Worm (Caenorhabditis elegans) whole organism, L2 larva: ENCODE measurements around the gene srh-88.

ENCODE experiments used
- C34F6.9 ChIP-seq: fragments of 150-350 bp; optimal IDR thresholded peaks from 2 replicates; lab custom pipeline; 2014; ENCODE audit warnings: missing biosample characterization, missing genetic modification characterization
- F13H6.1 ChIP-seq: sonication (generic microtip); optimal IDR thresholded peaks from 2 replicates; lab custom pipeline; 2016; ENCODE audit warnings: missing genetic modification characterization, missing compliant biosample characterization
- R02D3.7 ChIP-seq: fragments of 150-350 bp; optimal IDR thresholded peaks from 2 replicates; lab custom pipeline; 2014; ENCODE audit warnings: missing biosample characterization, missing genetic modification characterization
- Y55F3AM.14 ChIP-seq: fragments of 200-800 bp; sonication (Bioruptor generic); optimal IDR thresholded peaks from 2 replicates; lab custom pipeline; 2018; ENCODE audit warnings: mild to moderate bottlenecking, missing genetic modification characterization, missing compliant biosample characterization
- ZK546.5 ChIP-seq: sonication (generic microtip); optimal IDR thresholded peaks from 2 replicates; lab custom pipeline; 2017; ENCODE audit warnings: missing biosample characterization, missing genetic modification characterization
- alr-1 ChIP-seq: fragments of 150-350 bp; optimal IDR thresholded peaks from 2 replicates; lab custom pipeline; 2014; ENCODE audit warnings: missing biosample characterization, missing genetic modification characterization
- aly-2 ChIP-seq: fragments of 150-350 bp; optimal IDR thresholded peaks from 2 replicates; lab custom pipeline; 2014; ENCODE audit warnings: missing biosample characterization, missing genetic modification characterization
- ama-1 ChIP-seq: fragments of 150-350 bp; optimal IDR thresholded peaks from 2 replicates; lab custom pipeline; 2018; ENCODE audit warnings: inconsistent platforms
- blmp-1 ChIP-seq: sonication (generic microtip); optimal IDR thresholded peaks from 2 replicates; lab custom pipeline; 2017; ENCODE audit warnings: missing genetic modification characterization, mild to moderate bottlenecking, missing compliant biosample characterization, antibody characterized with exemption, moderate library complexity; ENCODE audit not compliant: insufficient read depth
- ceh-16 ChIP-seq: fragments of 150-350 bp; optimal IDR thresholded peaks from 2 replicates; lab custom pipeline; 2014; ENCODE audit warnings: missing biosample characterization, missing genetic modification characterization
- ceh-82 ChIP-seq: fragments of 150-350 bp; optimal IDR thresholded peaks from 2 replicates; lab custom pipeline; 2014; ENCODE audit warnings: missing biosample characterization, missing genetic modification characterization
- crh-2 ChIP-seq: sonication (generic microtip); optimal IDR thresholded peaks from 2 replicates; lab custom pipeline; 2017; ENCODE audit warnings: missing biosample characterization, missing genetic modification characterization
- dmd-4 ChIP-seq: sonication (generic microtip); optimal IDR thresholded peaks from 2 replicates; lab custom pipeline; 2017; ENCODE audit warnings: missing biosample characterization, missing genetic modification characterization
- elt-1 ChIP-seq: fragments of 150-350 bp; optimal IDR thresholded peaks from 2 replicates; lab custom pipeline; 2014; ENCODE audit warnings: missing biosample characterization, missing genetic modification characterization
- gmeb-1 ChIP-seq: fragments of 150-350 bp; optimal IDR thresholded peaks from 2 replicates; lab custom pipeline; 2014; ENCODE audit warnings: missing biosample characterization, missing genetic modification characterization
- lin-11 ChIP-seq: fragments of 150-350 bp; sonication (generic microtip); optimal IDR thresholded peaks from 2 replicates; lab custom pipeline; 2014; ENCODE audit warnings: missing biosample characterization, missing genetic modification characterization, inconsistent platforms, mixed read lengths
- lin-13 ChIP-seq: fragments of 150-350 bp; optimal IDR thresholded peaks from 2 replicates; lab custom pipeline; 2014; ENCODE audit warnings: missing biosample characterization, missing genetic modification reagents, missing genetic modification characterization
- lsy-2 ChIP-seq, 2 experiments: fragments of 150-350 bp in 1 of 2; sonication (generic microtip) in 1 of 2; optimal IDR thresholded peaks; 2 replicates each; lab custom pipeline; 2014 to 2017; ENCODE audit warnings: missing biosample characterization in 2 of 2, missing genetic modification characterization in 2 of 2
- mbf-1 ChIP-seq: sonication (generic microtip); optimal IDR thresholded peaks from 2 replicates; lab custom pipeline; 2017; ENCODE audit warnings: missing biosample characterization, missing genetic modification characterization
- mdl-1 ChIP-seq, 2 experiments: fragments of 150-350 bp in 1 of 2; sonication (generic microtip) in 1 of 2; optimal IDR thresholded peaks; 2 replicates each; lab custom pipeline; 2017; ENCODE audit warnings: missing biosample characterization in 2 of 2, missing genetic modification characterization in 2 of 2
- nhr-10 ChIP-seq: sonication (generic microtip); optimal IDR thresholded peaks from 2 replicates; lab custom pipeline; 2017; ENCODE audit warnings: missing biosample characterization, missing genetic modification characterization
- nhr-12 ChIP-seq: fragments of 150-350 bp; optimal IDR thresholded peaks from 2 replicates; lab custom pipeline; 2014; ENCODE audit warnings: missing biosample characterization, missing genetic modification characterization
- nhr-129 ChIP-seq: fragments of 150-350 bp; optimal IDR thresholded peaks from 2 replicates; lab custom pipeline; 2014; ENCODE audit warnings: missing biosample characterization, missing genetic modification characterization
- nhr-21 ChIP-seq: fragments of 150-350 bp; optimal IDR thresholded peaks from 2 replicates; lab custom pipeline; 2014; ENCODE audit warnings: missing biosample characterization, missing genetic modification characterization
- nhr-23 ChIP-seq: fragments of 150-350 bp; optimal IDR thresholded peaks from 2 replicates; lab custom pipeline; 2014; ENCODE audit warnings: missing biosample characterization, missing genetic modification reagents, missing genetic modification characterization
- nhr-237 ChIP-seq: fragments of 150-350 bp; optimal IDR thresholded peaks from 2 replicates; lab custom pipeline; 2014; ENCODE audit warnings: missing biosample characterization, missing genetic modification characterization
- nhr-25 ChIP-seq: fragments of 150-350 bp; sonication (generic microtip); optimal IDR thresholded peaks from 3 replicates; lab custom pipeline; 2014; ENCODE audit warnings: missing biosample characterization, missing genetic modification characterization
- nhr-6 ChIP-seq: fragments of 150-350 bp; optimal IDR thresholded peaks from 2 replicates; lab custom pipeline; 2014; ENCODE audit warnings: missing biosample characterization, missing genetic modification characterization
- peb-1 ChIP-seq: fragments of 150-350 bp; optimal IDR thresholded peaks from 2 replicates; lab custom pipeline; 2014; ENCODE audit warnings: missing biosample characterization, missing genetic modification characterization
- sem-4 ChIP-seq: fragments of 150-350 bp; optimal IDR thresholded peaks from 2 replicates; lab custom pipeline; 2014; ENCODE audit warnings: missing biosample characterization, missing genetic modification reagents, missing genetic modification characterization
- skn-1 ChIP-seq: sonication (generic microtip); optimal IDR thresholded peaks from 2 replicates; lab custom pipeline; 2017; ENCODE audit warnings: missing biosample characterization, missing genetic modification characterization
- sma-3 ChIP-seq: sonication (generic microtip); optimal IDR thresholded peaks from 2 replicates; lab custom pipeline; 2016; ENCODE audit warnings: missing genetic modification reagents, missing genetic modification characterization, missing compliant biosample characterization
- sma-9 ChIP-seq, 2 experiments: fragments of 150-350 bp in 1 of 2; sonication (generic microtip) in 1 of 2; optimal IDR thresholded peaks; 2 replicates each; lab custom pipeline; 2014 to 2016; ENCODE audit warnings: missing genetic modification characterization in 2 of 2, mild to moderate bottlenecking in 1 of 2, missing biosample characterization in 1 of 2, missing compliant biosample characterization in 1 of 2, missing genetic modification reagents in 1 of 2, moderate library complexity in 1 of 2
- unc-55 ChIP-seq: fragments of 150-350 bp; sonication (generic microtip); optimal IDR thresholded peaks from 3 replicates; lab custom pipeline; 2014; ENCODE audit warnings: missing biosample characterization, missing genetic modification reagents, missing genetic modification characterization
- unc-62 ChIP-seq: fragments of 150-350 bp; optimal IDR thresholded peaks from 2 replicates; lab custom pipeline; 2014; ENCODE audit warnings: missing biosample characterization, missing genetic modification reagents, missing genetic modification characterization
- zag-1 ChIP-seq: fragments of 150-350 bp; optimal IDR thresholded peaks from 2 replicates; lab custom pipeline; 2014; ENCODE audit warnings: missing biosample characterization, missing genetic modification characterization
- ztf-11 ChIP-seq: sonication (generic microtip); optimal IDR thresholded peaks from 2 replicates; lab custom pipeline; 2017; ENCODE audit warnings: missing biosample characterization, missing genetic modification characterization

Gene srh-88

ce11 chrV:2999736-3000135, 35.0 kb upstream of the srh-88 start, which contains the start of gene srw-119:
srw-119 (minus strand) TSS chrV:2999836.
- TF ChIP-seq nhr-12 (tag; lab: Kevin White, UChicago) (no peak), R02D3.7 (tag; lab: Kevin White, UChicago) (no peak), elt-1 (tag; lab: Kevin White, UChicago) (no peak), sma-9 (GFP tag; optimal IDR thresholded peaks at IDR 0.05; lab: Kevin White, UChicago) (no peak), sma-9 (tag; optimal IDR thresholded peaks at IDR 0.05; lab: Kevin White, UChicago) (no peak), mdl-1 (tag; optimal IDR thresholded peaks at IDR 0.05; lab: Kevin White, UChicago) (no peak), ama-1 (lab: Kevin White, UChicago) (no peak), nhr-10 (tag; lab: Kevin White, UChicago) (no peak), lin-11 (tag; lab: Kevin White, UChicago) (no peak), blmp-1 (tag; lab: Kevin White, UChicago) (no peak), alr-1 (tag; lab: Kevin White, UChicago) (no peak), nhr-23 (no peak), unc-62 (GFP tag; lab: Kevin White, UChicago) (no peak), gmeb-1 (tag; lab: Kevin White, UChicago) (no peak), lin-13 (GFP tag; lab: Kevin White, UChicago) (no peak), nhr-21 (tag; lab: Kevin White, UChicago) (no peak), ztf-11 (tag; lab: Kevin White, UChicago) (no peak), unc-55 (GFP tag; lab: Kevin White, UChicago) (no peak), nhr-129 (tag; lab: Kevin White, UChicago) (no peak), F13H6.1 (no peak), sem-4 (tag; lab: Kevin White, UChicago) (no peak)

- no peak for TF ChIP-seq dmd-4 (tag; lab: Kevin White, UChicago)
- TF ChIP-seq nhr-25: no peak
- TF ChIP-seq skn-1 (tag; lab: Kevin White, UChicago): no peak
- TF ChIP-seq unc-62 (GFP tag; lab: Kevin White, UChicago): no peak
- TF ChIP-seq nhr-21 (tag; lab: Kevin White, UChicago): no peak
- TF ChIP-seq nhr-12 (tag; lab: Kevin White, UChicago): no peak
- TF ChIP-seq nhr-6 (tag; lab: Kevin White, UChicago): no peak
- no peak for TF ChIP-seq nhr-129 (tag; lab: Kevin White, UChicago)
- no peak for TF ChIP-seq zag-1 (tag; lab: Kevin White, UChicago)
- no peak for TF ChIP-seq crh-2
- TF ChIP-seq mbf-1: no peak
- no peak for TF ChIP-seq lin-11 (tag; lab: Kevin White, UChicago)
- no peak for TF ChIP-seq aly-2 (tag; lab: Kevin White, UChicago)
Observed at ce11 chrV:2996105-2996504, 31.4 kb upstream of the srh-88 start, which contains the start of gene srw-120. srw-120 (minus strand) TSS chrV:2996205.

ce11 chrV:2993816-2994215, 29.1 kb upstream of the srh-88 start, which contains the start of gene srw-115:
srw-115 (minus strand) TSS chrV:2993916.
- TF ChIP-seq ceh-82 (no peak), alr-1 (tag; lab: Kevin White, UChicago) (no peak), Y55F3AM.14 (GFP tag; lab: Kevin White, UChicago) (no peak), sma-3 (GFP tag; lab: Kevin White, UChicago) (no peak), ZK546.5 (tag; lab: Kevin White, UChicago) (no peak), lin-11 (tag; lab: Kevin White, UChicago) (no peak), nhr-237 (tag; lab: Kevin White, UChicago) (no peak), sma-9 (GFP tag; optimal IDR thresholded peaks at IDR 0.05; lab: Kevin White, UChicago) (no peak), sma-9 (tag; optimal IDR thresholded peaks at IDR 0.05; lab: Kevin White, UChicago) (no peak), dmd-4 (tag; lab: Kevin White, UChicago) (no peak), nhr-23 (no peak), mbf-1 (no peak), elt-1 (tag; lab: Kevin White, UChicago) (no peak), F13H6.1 (no peak), peb-1 (tag; lab: Kevin White, UChicago) (no peak)
- TF ChIP-seq, all 48 proteins: peak for 0

- TF ChIP-seq sem-4 (tag; lab: Kevin White, UChicago) (no peak), C34F6.9 (no peak), peb-1 (tag; lab: Kevin White, UChicago) (no peak), skn-1 (tag; lab: Kevin White, UChicago) (no peak), sma-9 (GFP tag; optimal IDR thresholded peaks at IDR 0.05; lab: Kevin White, UChicago) (no peak), sma-9 (tag; optimal IDR thresholded peaks at IDR 0.05; lab: Kevin White, UChicago) (no peak), ztf-11 (tag; lab: Kevin White, UChicago) (no peak), sma-3 (GFP tag; lab: Kevin White, UChicago) (no peak), R02D3.7 (tag; lab: Kevin White, UChicago) (no peak), lsy-2 (tag; optimal IDR thresholded peaks at IDR 0.05; lab: Kevin White, UChicago) (no peak), elt-1 (tag; lab: Kevin White, UChicago) (no peak), gmeb-1 (tag; lab: Kevin White, UChicago) (no peak), lin-11 (tag; lab: Kevin White, UChicago) (no peak), alr-1 (tag; lab: Kevin White, UChicago) (no peak), ZK546.5 (tag; lab: Kevin White, UChicago) (no peak), zag-1 (tag; lab: Kevin White, UChicago) (no peak), ceh-16 (tag; lab: Kevin White, UChicago) (no peak)
Observed at ce11 chrV:2992060-2992459, 27.4 kb upstream of the srh-88 start.
